Worm (Caenorhabditis elegans): ENCODE measurements around the gene dmsr-11.

DNA sequence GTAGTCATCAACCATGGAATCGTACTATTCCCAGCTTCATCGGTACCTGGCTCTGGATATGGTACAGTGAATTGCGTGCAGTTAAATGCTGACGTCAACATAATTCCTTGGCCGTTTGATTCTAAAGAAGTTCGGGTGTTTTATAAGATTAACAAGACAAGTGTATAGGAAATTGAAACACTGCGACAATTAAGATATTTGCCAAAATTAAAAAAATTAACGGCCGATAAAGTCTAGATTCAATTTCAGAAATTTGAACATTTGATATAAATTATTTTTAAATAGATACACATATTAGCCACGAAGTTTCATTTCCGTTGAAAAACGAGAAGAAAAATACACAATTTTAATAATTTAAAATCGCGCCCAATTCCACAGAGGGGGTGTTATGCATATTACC, 2.4 kb upstream of the dmsr-11 start, which contains the start of gene dmsr-12:
- no peak for TF ChIP-seq B0261.1 (tag; optimal IDR thresholded peaks at IDR 0.05)
- no peak for TF ChIP-seq unc-62 (GFP tag; optimal IDR thresholded peaks at IDR 0.05)
- no peak for TF ChIP-seq nfya-1 (tag; optimal IDR thresholded peaks at IDR 0.05; ENCODE audit: borderline replicate concordance, insufficient read depth)
- TF ChIP-seq pha-4 (tag; optimal IDR thresholded peaks at IDR 0.05) = no peak
- TF ChIP-seq dpff-1 (tag; optimal IDR thresholded peaks at IDR 0.05) = no peak
- TF ChIP-seq bed-1 (GFP tag; IDR thresholded peaks at IDR 0.05) = no peak
- TF ChIP-seq nhr-120 (GFP tag; IDR thresholded peaks at IDR 0.05) = no peak
- TF ChIP-seq snpc-4 (GFP tag; optimal IDR thresholded peaks at IDR 0.05) = no peak
- TF ChIP-seq snpc-4 (tag; optimal IDR thresholded peaks at IDR 0.05) = no peak
- no peak for TF ChIP-seq attf-5 (GFP tag; optimal IDR thresholded peaks at IDR 0.05)

Data from whole organism, young adult.